Fruit fly (Drosophila melanogaster): Measurements from ENCODE around the gene CG2278.

dm6 chrX:8177742-8178141 lies 7.7 kb upstream of the CG2278 start:
- TF ChIP-seq Ets98B (GFP tag; IDR thresholded peaks at IDR 0.05): no peak
- TF ChIP-seq Pif1A (GFP tag; optimal IDR thresholded peaks at IDR 0.05): no peak

Measured in whole organism, pupa.